Fruit fly (Drosophila melanogaster): ENCODE measurements around the gene CG32081.

Gene CG32081

dm6 chr3L:11047877-11048276 lies 20.5 kb downstream of the CG32081 start (continued):
- TF ChIP-seq disco-r (GFP tag; optimal IDR thresholded peaks at IDR 0.05) (peak; percentile 65), Stat92E (GFP tag; optimal IDR thresholded peaks at IDR 0.05) (no peak), Hr3 (GFP tag; optimal IDR thresholded peaks at IDR 0.05) (peak; percentile 76), da (GFP tag; optimal IDR thresholded peaks at IDR 0.05) (peak; percentile 65), org-1 (GFP tag; optimal IDR thresholded peaks at IDR 0.05) (peak; percentile 15), CG8281 (tag; optimal IDR thresholded peaks at IDR 0.05) (peak; percentile 48), Dref (GFP tag; IDR thresholded peaks at IDR 0.05) (no peak), dimm (GFP tag; IDR thresholded peaks at IDR 0.05) (peak; percentile 39; the same call in 1 of the 2 replicates), CrebB (tag; optimal IDR thresholded peaks at IDR 0.05) (peak; percentile 24), Ssrp (tag; optimal IDR thresholded peaks at IDR 0.05) (peak; percentile 39), salm (tag; optimal IDR thresholded peaks at IDR 0.05) (no peak), CG31441 (GFP tag; IDR thresholded peaks at IDR 0.05) (peak; percentile 44; the same call in 1 of the 2 replicates), HHEX (GFP tag; optimal IDR thresholded peaks at IDR 0.05) (peak; percentile 62), Ets97D (GFP tag; optimal IDR thresholded peaks at IDR 0.05) (peak; percentile 36), fd3F (GFP tag; optimal IDR thresholded peaks at IDR 0.05) (peak; percentile 67), hth (optimal IDR thresholded peaks at IDR 0.05) (no peak), CG1792 (GFP tag; optimal IDR thresholded peaks at IDR 0.05) (no peak), PHDP (tag; optimal IDR thresholded peaks at IDR 0.05) (peak; percentile 62), tx (GFP tag; optimal IDR thresholded peaks at IDR 0.05) (peak; percentile 51), chinmo (GFP tag; IDR thresholded peaks at IDR 0.05; ENCODE audit: partially characterized antibody) (no peak), stc (GFP tag; IDR thresholded peaks at IDR 0.05) (peak; percentile 60), Sry-δ (GFP tag; optimal IDR thresholded peaks at IDR 0.05) (peak; percentile 44), CG30431 (GFP tag; optimal IDR thresholded peaks at IDR 0.05) (peak; percentile 71), fru (optimal IDR thresholded peaks at IDR 0.05) (no peak), CG14965 (GFP tag; optimal IDR thresholded peaks at IDR 0.05; ENCODE audit: borderline replicate concordance) (peak; percentile 90), CG16779 (GFP tag; IDR thresholded peaks at IDR 0.05) (peak; percentile 77), CG9876 (GFP tag; optimal IDR thresholded peaks at IDR 0.05) (peak; percentile 83), CG1832 (GFP tag; optimal IDR thresholded peaks at IDR 0.05) (no peak), emc (GFP tag; optimal IDR thresholded peaks at IDR 0.05) (peak; percentile 40), CG18619 (GFP tag; optimal IDR thresholded peaks at IDR 0.05) (peak; percentile 73), CG8290 (GFP tag; optimal IDR thresholded peaks at IDR 0.05) (peak; percentile 48), CG8290 (tag; optimal IDR thresholded peaks at IDR 0.05) (peak; percentile 28 to 92), ara (GFP tag; IDR thresholded peaks at IDR 0.05) (peak; percentile 55; the same call in 1 of the 2 replicates), Asciz (GFP tag; optimal IDR thresholded peaks at IDR 0.05) (peak; percentile 51), dm (GFP tag; optimal IDR thresholded peaks at IDR 0.05) (peak; percentile 69), nom (GFP tag; optimal IDR thresholded peaks at IDR 0.05) (no peak), sob (GFP tag; IDR thresholded peaks at IDR 0.05) (peak; percentile 82), Oli (tag; optimal IDR thresholded peaks at IDR 0.05) (peak; percentile 54), Hr78 (GFP tag; optimal IDR thresholded peaks at IDR 0.05) (no peak), aop (GFP tag; IDR thresholded peaks at IDR 0.05) (peak; percentile 42; the same call in 1 of the 2 replicates), Hmx (GFP tag; optimal IDR thresholded peaks at IDR 0.05) (no peak), ci (GFP tag; IDR thresholded peaks at IDR 0.05) (peak; percentile 93), Dfd (GFP tag; optimal IDR thresholded peaks at IDR 0.05) (no peak), unc-4 (GFP tag; IDR thresholded peaks at IDR 0.05; ENCODE audit: partially characterized antibody) (no peak), Mrtf (GFP tag; IDR thresholded peaks at IDR 0.05) (peak; percentile 82), CG7963 (GFP tag; IDR thresholded peaks at IDR 0.05; ENCODE audit: partially characterized antibody) (no peak), pan (optimal IDR thresholded peaks at IDR 0.05) (no peak), pan (GFP tag; optimal IDR thresholded peaks at IDR 0.05 in 1 of 2, IDR thresholded peaks at IDR 0.05 in 1 of 2) (peak in 1 of 2 experiments; percentile 75), gfzf (GFP tag; optimal IDR thresholded peaks at IDR 0.05) (no peak), Ada2b (GFP tag; IDR thresholded peaks at IDR 0.05) (peak; percentile 57; the same call in 1 of the 2 replicates), Blimp-1 (GFP tag; optimal IDR thresholded peaks at IDR 0.05) (peak; percentile 31)

All from whole organism, embryonic.